Fruit fly (Drosophila melanogaster) whole organism, prepupa: ENCODE results near the gene CG13671.

Source experiments
- CG10631 ChIP-seq: fragments of 200-800 bp; sonication (Bioruptor generic); optimal IDR thresholded peaks from 2 replicates; lab custom pipeline; 2016; ENCODE audit warnings: missing biosample characterization, missing genetic modification characterization
- CG10669 ChIP-seq: fragments of 200-800 bp; sonication (Bioruptor generic); optimal IDR thresholded peaks from 3 replicates; lab custom pipeline; 2018; ENCODE audit warnings: missing biosample characterization, mild to moderate bottlenecking, missing genetic modification characterization, moderate library complexity
- CG11762 ChIP-seq: fragments of 200-800 bp; sonication (Bioruptor generic); optimal IDR thresholded peaks from 3 replicates; lab custom pipeline; 2016; ENCODE audit warnings: missing biosample characterization, missing genetic modification characterization; ENCODE audit not compliant: insufficient read depth
- CG11902 ChIP-seq: fragments of 200-800 bp; sonication (Bioruptor generic); optimal IDR thresholded peaks from 3 replicates; lab custom pipeline; 2016; ENCODE audit warnings: missing biosample characterization, missing genetic modification characterization
- CG15336 ChIP-seq: fragments of 200-800 bp; sonication (Bioruptor generic); IDR thresholded peaks from 2 replicates; pipeline ENCODE4 v1.3.6; 2022; ENCODE audit warnings: missing biosample characterization, missing genetic modification characterization
- CG16779 ChIP-seq: fragments of 200-800 bp; sonication (Bioruptor generic); optimal IDR thresholded peaks from 3 replicates; lab custom pipeline; 2017; ENCODE audit warnings: missing biosample characterization, mild to moderate bottlenecking, missing genetic modification characterization
- CG31627 ChIP-seq: fragments of 200-800 bp; sonication (Bioruptor generic); optimal IDR thresholded peaks from 3 replicates; lab custom pipeline; 2016; ENCODE audit warnings: missing biosample characterization, missing genetic modification characterization
- CG32006 ChIP-seq: fragments of 200-800 bp; sonication (Bioruptor generic); optimal IDR thresholded peaks from 3 replicates; lab custom pipeline; 2017; ENCODE audit warnings: missing biosample characterization, mild to moderate bottlenecking, missing genetic modification characterization
- CG34406 ChIP-seq: fragments of 200-800 bp; sonication (Bioruptor generic); optimal IDR thresholded peaks from 3 replicates; lab custom pipeline; 2016; ENCODE audit warnings: missing biosample characterization, missing genetic modification characterization
- CG3919 ChIP-seq: fragments of 200-800 bp; sonication (Bioruptor generic); optimal IDR thresholded peaks from 3 replicates; lab custom pipeline; 2016; ENCODE audit warnings: missing biosample characterization, missing genetic modification characterization
- CG4318 ChIP-seq: fragments of 200-800 bp; sonication (Bioruptor generic); optimal IDR thresholded peaks from 3 replicates; lab custom pipeline; 2017; ENCODE audit warnings: missing biosample characterization, mild to moderate bottlenecking, missing genetic modification characterization
- CG6163 ChIP-seq: fragments of 200-800 bp; sonication (Bioruptor generic); IDR thresholded peaks from 3 replicates; pipeline ENCODE4 v1.3.6; 2022; ENCODE audit warnings: missing biosample characterization, missing genetic modification characterization
- CG6276 ChIP-seq: fragments of 200-800 bp; sonication (Bioruptor generic); optimal IDR thresholded peaks from 2 replicates; lab custom pipeline; 2017; ENCODE audit warnings: missing biosample characterization, mild to moderate bottlenecking, missing genetic modification characterization
- CG6792 ChIP-seq: fragments of 200-800 bp; sonication (Bioruptor generic); optimal IDR thresholded peaks from 3 replicates; lab custom pipeline; 2016; ENCODE audit warnings: missing biosample characterization, missing genetic modification characterization
- CG6808 ChIP-seq: fragments of 200-800 bp; sonication (Bioruptor generic); optimal IDR thresholded peaks from 3 replicates; lab custom pipeline; 2017; ENCODE audit warnings: missing biosample characterization, missing genetic modification characterization, mild to moderate bottlenecking, moderate library complexity, missing genetic modification reagents
- CG6854 ChIP-seq: fragments of 200-800 bp; sonication (Bioruptor generic); optimal IDR thresholded peaks from 2 replicates; lab custom pipeline; 2017; ENCODE audit warnings: missing biosample characterization, mild to moderate bottlenecking, missing genetic modification characterization
- CG7368 ChIP-seq: fragments of 200-800 bp; sonication (Bioruptor generic); optimal IDR thresholded peaks from 3 replicates; lab custom pipeline; 2016; ENCODE audit warnings: missing biosample characterization, missing genetic modification characterization
- CG8319 ChIP-seq: fragments of 200-800 bp; sonication (Bioruptor generic); optimal IDR thresholded peaks from 3 replicates; lab custom pipeline; 2016; ENCODE audit warnings: missing biosample characterization, missing genetic modification characterization
- CG8632 ChIP-seq: fragments of 200-800 bp; sonication (Bioruptor generic); optimal IDR thresholded peaks from 3 replicates; lab custom pipeline; 2016; ENCODE audit warnings: missing biosample characterization, missing genetic modification characterization
- Eip75B ChIP-seq: fragments of 200-800 bp; sonication (Bioruptor generic); optimal IDR thresholded peaks from 3 replicates; lab custom pipeline; 2016; ENCODE audit warnings: missing biosample characterization, missing genetic modification characterization
- Eip93F ChIP-seq: fragments of 200-800 bp; sonication (Bioruptor generic); optimal IDR thresholded peaks from 2 replicates; lab custom pipeline; 2016; ENCODE audit warnings: missing biosample characterization, mild to moderate bottlenecking, missing genetic modification characterization
- Ets21C ChIP-seq: fragments of 200-800 bp; sonication (Bioruptor generic); optimal IDR thresholded peaks from 3 replicates; lab custom pipeline; 2016; ENCODE audit warnings: missing biosample characterization, missing genetic modification characterization
- Ets96B ChIP-seq: fragments of 200-800 bp; optimal IDR thresholded peaks from 2 replicates; lab custom pipeline; 2019; ENCODE audit warnings: missing biosample characterization, mild to moderate bottlenecking, missing genetic modification characterization, moderate library complexity
- Gug ChIP-seq: fragments of 200-800 bp; sonication (Bioruptor generic); IDR thresholded peaks from 2 replicates; pipeline ENCODE4 v1.3.6; 2022; ENCODE audit warnings: missing biosample characterization, missing genetic modification characterization
- Hr39 ChIP-seq: fragments of 200-800 bp; sonication (Bioruptor generic); optimal IDR thresholded peaks from 2 replicates; lab custom pipeline; 2016; ENCODE audit warnings: missing biosample characterization, missing genetic modification characterization
- Hr4 ChIP-seq: fragments of 200-800 bp; sonication (Bioruptor generic); optimal IDR thresholded peaks from 3 replicates; lab custom pipeline; 2016; ENCODE audit warnings: missing biosample characterization, missing genetic modification characterization
- Lpt ChIP-seq: fragments of 200-800 bp; sonication (Bioruptor generic); optimal IDR thresholded peaks from 3 replicates; lab custom pipeline; 2016; ENCODE audit warnings: missing biosample characterization, missing genetic modification characterization
- Met ChIP-seq: fragments of 200-800 bp; sonication (Bioruptor generic); optimal IDR thresholded peaks from 3 replicates; lab custom pipeline; 2016; ENCODE audit warnings: missing biosample characterization, missing genetic modification characterization
- OdsH ChIP-seq: fragments of 200-800 bp; sonication (Bioruptor generic); optimal IDR thresholded peaks from 3 replicates; lab custom pipeline; 2016; ENCODE audit warnings: missing biosample characterization, missing genetic modification characterization
- Smox ChIP-seq: fragments of 200-800 bp; sonication (Bioruptor generic); optimal IDR thresholded peaks from 3 replicates; lab custom pipeline; 2016; ENCODE audit warnings: missing biosample characterization, missing genetic modification characterization
- Sox102F ChIP-seq: fragments of 200-800 bp; sonication (Bioruptor generic); optimal IDR thresholded peaks from 2 replicates; lab custom pipeline; 2016; ENCODE audit warnings: missing biosample characterization, mild to moderate bottlenecking, missing genetic modification characterization
- Sox14 ChIP-seq: fragments of 200-800 bp; sonication (Bioruptor generic); optimal IDR thresholded peaks from 3 replicates; lab custom pipeline; 2016; ENCODE audit warnings: missing biosample characterization, missing genetic modification characterization
- Sox15 ChIP-seq: fragments of 200-800 bp; sonication (Bioruptor generic); optimal IDR thresholded peaks from 3 replicates; lab custom pipeline; 2016; ENCODE audit warnings: missing biosample characterization, missing genetic modification characterization
- achi ChIP-seq: fragments of 200-800 bp; sonication (Bioruptor generic); optimal IDR thresholded peaks from 3 replicates; lab custom pipeline; 2016; ENCODE audit warnings: missing biosample characterization, missing genetic modification characterization
- dac ChIP-seq: fragments of 200-800 bp; sonication (Bioruptor generic); optimal IDR thresholded peaks from 2 replicates; lab custom pipeline; 2017; ENCODE audit warnings: missing biosample characterization, mild to moderate bottlenecking, missing genetic modification characterization
- dsx ChIP-seq: fragments of 200-800 bp; optimal IDR thresholded peaks from 3 replicates; lab custom pipeline; 2019; ENCODE audit warnings: missing biosample characterization, mild to moderate bottlenecking, missing genetic modification characterization, moderate library complexity; ENCODE audit not compliant: poor library complexity, severe bottlenecking
- eg ChIP-seq: fragments of 200-800 bp; sonication (Bioruptor generic); IDR thresholded peaks from 3 replicates; pipeline ENCODE4 v1.3.6; 2022; ENCODE audit warnings: missing biosample characterization, missing genetic modification characterization
- esn ChIP-seq: fragments of 200-800 bp; sonication (Bioruptor generic); optimal IDR thresholded peaks from 2 replicates; lab custom pipeline; 2016; ENCODE audit warnings: missing biosample characterization, mild to moderate bottlenecking, missing genetic modification characterization, moderate library complexity
- fd59A ChIP-seq: fragments of 200-800 bp; sonication (Bioruptor generic); optimal IDR thresholded peaks from 2 replicates; lab custom pipeline; 2017; ENCODE audit warnings: missing biosample characterization, mild to moderate bottlenecking, missing genetic modification characterization, missing genetic modification reagents
- fd85E ChIP-seq: fragments of 200-800 bp; sonication (Bioruptor generic); optimal IDR thresholded peaks from 3 replicates; lab custom pipeline; 2016; ENCODE audit warnings: missing biosample characterization, missing genetic modification characterization
- fkh ChIP-seq: fragments of 200-800 bp; sonication (Bioruptor generic); optimal IDR thresholded peaks from 3 replicates; lab custom pipeline; 2017; ENCODE audit warnings: missing biosample characterization, mild to moderate bottlenecking, missing genetic modification characterization, moderate library complexity
- lz ChIP-seq: fragments of 200-800 bp; sonication (Bioruptor generic); optimal IDR thresholded peaks from 3 replicates; lab custom pipeline; 2016; ENCODE audit warnings: missing biosample characterization, missing genetic modification characterization
- net ChIP-seq: fragments of 200-800 bp; sonication (Bioruptor generic); optimal IDR thresholded peaks from 3 replicates; lab custom pipeline; 2016; ENCODE audit warnings: missing biosample characterization, missing genetic modification characterization
- pdm3 ChIP-seq: fragments of 200-800 bp; sonication (Bioruptor generic); optimal IDR thresholded peaks from 3 replicates; lab custom pipeline; 2016; ENCODE audit warnings: missing biosample characterization, missing genetic modification characterization
- salr ChIP-seq, 2 experiments: fragments of 200-800 bp; sonication (Bioruptor generic); optimal IDR thresholded peaks; 3 replicates each; lab custom pipeline; 2016 to 2018; ENCODE audit warnings: missing biosample characterization in 2 of 2, missing genetic modification characterization in 2 of 2, mild to moderate bottlenecking in 1 of 2
- spab ChIP-seq: fragments of 200-800 bp; sonication (Bioruptor generic); optimal IDR thresholded peaks from 2 replicates; lab custom pipeline; 2017; ENCODE audit warnings: missing biosample characterization, mild to moderate bottlenecking, missing genetic modification characterization, missing genetic modification reagents
- ss ChIP-seq, 2 experiments: fragments of 200-800 bp; sonication (Bioruptor generic); optimal IDR thresholded peaks; 2 replicates in 1 of 2; 3 replicates in 1 of 2; lab custom pipeline; 2017 to 2018; ENCODE audit warnings: mild to moderate bottlenecking in 2 of 2, missing biosample characterization in 2 of 2, missing genetic modification characterization in 2 of 2, moderate library complexity in 1 of 2
- svp ChIP-seq: fragments of 200-800 bp; sonication (Bioruptor generic); peaks from one replicate; lab custom pipeline; 2016; ENCODE audit warnings: missing biosample characterization, missing genetic modification characterization
- topi ChIP-seq: fragments of 200-800 bp; sonication (Bioruptor generic); optimal IDR thresholded peaks from 3 replicates; lab custom pipeline; 2016; ENCODE audit warnings: missing biosample characterization, missing genetic modification characterization
- vri ChIP-seq: fragments of 200-800 bp; sonication (Bioruptor generic); optimal IDR thresholded peaks from 3 replicates; lab custom pipeline; 2016; ENCODE audit warnings: missing biosample characterization, mild to moderate bottlenecking, missing genetic modification characterization

Gene CG13671

DNA sequence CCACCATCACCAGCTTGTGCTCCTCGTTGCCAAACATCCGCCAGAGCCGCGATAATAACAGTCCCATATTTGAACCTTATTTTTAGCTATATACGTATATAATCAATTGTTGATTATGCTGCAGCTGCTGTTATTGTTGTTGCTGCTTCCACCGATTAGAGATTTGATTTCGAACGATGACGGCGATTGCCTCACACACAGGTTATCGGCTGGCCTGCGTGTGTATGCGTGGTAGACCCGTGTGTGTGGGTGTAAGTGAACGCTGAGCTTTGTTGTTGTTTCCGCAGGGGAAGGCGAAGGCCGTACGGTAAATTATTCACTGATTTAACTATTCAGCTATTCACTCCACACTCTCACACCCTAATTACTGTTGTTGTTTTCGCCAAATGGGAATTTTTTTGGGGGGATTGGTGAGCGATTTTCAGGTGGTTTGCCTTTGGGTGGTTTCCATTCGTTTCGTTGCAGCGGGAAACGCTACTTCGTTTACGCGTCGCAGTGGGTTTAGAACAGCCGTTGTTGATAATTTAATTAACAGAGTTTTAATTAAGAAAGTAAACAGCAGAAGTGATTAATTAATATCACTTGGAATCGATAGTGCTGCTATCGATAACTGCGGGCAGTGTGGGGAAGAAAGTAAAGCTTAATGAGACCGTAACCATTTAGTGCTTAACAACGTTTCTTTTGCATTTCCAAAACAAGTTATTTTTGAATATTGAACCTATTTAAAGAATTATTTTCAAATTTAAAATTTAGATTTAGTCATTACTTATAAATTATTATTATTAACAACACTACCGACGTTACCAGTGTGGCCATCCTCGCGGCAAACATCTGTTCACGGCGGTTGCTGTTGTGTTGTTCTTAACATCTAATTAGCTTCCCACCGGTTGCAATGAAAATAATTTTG lies at the start of gene CG13671, which contains the start of gene Arl5:
Gene CG13671 (plus strand): TSS at position 841 of the 907 bp plus-strand sequence.
Gene Arl5 (minus strand): TSS at position 616 of the 907 bp plus-strand sequence.
- TF ChIP-seq CG6854 (GFP tag; lab: Kevin White, UChicago) (no peak), Met (no peak), CG10631 (GFP tag; lab: Kevin White, UChicago) (peak; percentile 87), fd85E (GFP tag; lab: Kevin White, UChicago) (no peak), dsx (GFP tag; lab: Kevin White, UChicago) (peak; percentile 44), topi (GFP tag; lab: Kevin White, UChicago) (peak; percentile 79), svp (GFP tag; lab: Kevin White, UChicago) (no peak), OdsH (GFP tag; lab: Kevin White, UChicago) (peak; percentile 86), Hr39 (GFP tag; lab: Kevin White, UChicago) (peak; percentile 72), CG8319 (GFP tag; lab: Kevin White, UChicago) (peak; percentile 73), Ets96B (tag; lab: Kevin White, UChicago) (peak; percentile 63), CG15336 (GFP tag; lab: Robert Waterston, UW) (peak; percentile 54; the same call in 1 of the 2 replicates), Gug (GFP tag; lab: Robert Waterston, UW) (peak; percentile 70), eg (GFP tag; lab: Robert Waterston, UW) (no peak; the same call in 1 of the 3 replicates), esn (GFP tag; lab: Kevin White, UChicago) (peak; percentile 83), vri (GFP tag; lab: Kevin White, UChicago) (peak; percentile 59), lz (GFP tag; lab: Kevin White, UChicago) (peak; percentile 79), fkh (GFP tag; lab: Kevin White, UChicago) (peak; percentile 92), salr (GFP tag; optimal IDR thresholded peaks at IDR 0.05; lab: Kevin White, UChicago) (peak in 1 of 2 experiments; percentile 71), Hr4 (GFP tag; lab: Kevin White, UChicago) (peak; percentile 69), ss (GFP tag; optimal IDR thresholded peaks at IDR 0.05; lab: Kevin White, UChicago) (peak in 1 of 2 experiments; percentile 40), CG11902 (GFP tag; lab: Kevin White, UChicago) (peak; percentile 67), CG10669 (GFP tag; lab: Kevin White, UChicago) (no peak), dac (GFP tag; lab: Kevin White, UChicago) (peak; percentile 21), Lpt (peak; percentile 39), Smox (GFP tag; lab: Kevin White, UChicago) (no peak), CG6792 (GFP tag; lab: Kevin White, UChicago) (peak; percentile 72), Eip75B (GFP tag; lab: Kevin White, UChicago) (no peak), Ets21C (GFP tag; lab: Kevin White, UChicago) (no peak), CG32006 (no peak), CG16779 (tag; lab: Kevin White, UChicago) (no peak), Sox15 (GFP tag; lab: Kevin White, UChicago) (peak; percentile 59), CG11762 (peak; percentile 67), CG6163 (GFP tag; lab: Robert Waterston, UW) (no peak; the same call in 1 of the 3 replicates), Sox14 (GFP tag; lab: Kevin White, UChicago) (peak; percentile 64), Sox102F (GFP tag; lab: Kevin White, UChicago) (no peak), CG34406 (GFP tag; lab: Kevin White, UChicago) (peak; percentile 75), pdm3 (GFP tag; lab: Kevin White, UChicago) (no peak), CG4318 (GFP tag; lab: Kevin White, UChicago) (no peak), CG8632 (GFP tag; lab: Kevin White, UChicago) (peak; percentile 65), fd59A (GFP tag; lab: Kevin White, UChicago) (peak; percentile 17), achi (GFP tag; lab: Kevin White, UChicago) (peak; percentile 74), CG3919 (GFP tag; lab: Kevin White, UChicago) (peak; percentile 80), CG7368 (no peak), CG6808 (GFP tag; lab: Kevin White, UChicago) (peak; percentile 20), Eip93F (peak; percentile 58), net (peak; percentile 65), CG6276 (GFP tag; lab: Kevin White, UChicago) (no peak), spab (GFP tag; lab: Kevin White, UChicago) (no peak), CG31627 (peak; percentile 75)
